Worm (Caenorhabditis elegans) whole organism, late embryonic: ENCODE results near the gene B0545.4.

ENCODE experiments used
- Y22D7AL.16 ChIP-seq: sonication (generic microtip); optimal IDR thresholded peaks from 2 replicates; lab custom pipeline; 2016; ENCODE audit warnings: missing genetic modification characterization, missing compliant biosample characterization
- fkh-10 ChIP-seq: fragments of 150-350 bp; optimal IDR thresholded peaks from 2 replicates; lab custom pipeline; 2014; ENCODE audit warnings: missing biosample characterization, missing genetic modification reagents, missing genetic modification characterization
- hlh-30 ChIP-seq: sonication (generic microtip); optimal IDR thresholded peaks from 2 replicates; lab custom pipeline; 2017; ENCODE audit warnings: antibody characterized with exemption, missing genetic modification characterization, missing compliant biosample characterization; ENCODE audit not compliant: insufficient read depth
- lin-11 ChIP-seq: fragments of 200-800 bp; sonication (Bioruptor generic); optimal IDR thresholded peaks from 2 replicates; lab custom pipeline; 2018; ENCODE audit warnings: mild to moderate bottlenecking, missing genetic modification characterization, missing compliant biosample characterization
- nhr-11 ChIP-seq: fragments of 150-350 bp; optimal IDR thresholded peaks from 2 replicates; lab custom pipeline; 2014; ENCODE audit warnings: missing biosample characterization, missing genetic modification characterization
- nhr-232 ChIP-seq: sonication (generic microtip); optimal IDR thresholded peaks from 2 replicates; lab custom pipeline; 2016; ENCODE audit warnings: missing genetic modification characterization, missing compliant biosample characterization
- npax-4 ChIP-seq: sonication (generic microtip); optimal IDR thresholded peaks from 2 replicates; lab custom pipeline; 2016; ENCODE audit warnings: missing genetic modification characterization, missing compliant biosample characterization
- pag-3 ChIP-seq: sonication (generic microtip); optimal IDR thresholded peaks from 2 replicates; lab custom pipeline; 2016; ENCODE audit warnings: missing compliant biosample characterization, missing genetic modification characterization, borderline replicate concordance
- pha-4 ChIP-seq: fragments of 150-350 bp; optimal IDR thresholded peaks from 2 replicates; lab custom pipeline; 2018; ENCODE audit warnings: missing biosample characterization, missing genetic modification reagents, missing genetic modification characterization
- pqm-1 ChIP-seq: sonication (generic microtip); optimal IDR thresholded peaks from 2 replicates; lab custom pipeline; 2016; ENCODE audit warnings: missing genetic modification characterization, missing compliant biosample characterization
- tbx-2 ChIP-seq: sonication (generic microtip); optimal IDR thresholded peaks from 2 replicates; lab custom pipeline; 2016; ENCODE audit warnings: missing genetic modification characterization, missing compliant biosample characterization
- tbx-7 ChIP-seq: sonication (generic microtip); optimal IDR thresholded peaks from 2 replicates; lab custom pipeline; 2016; ENCODE audit warnings: missing genotype, missing genetic modification characterization, missing compliant biosample characterization
- unc-3 ChIP-seq, 2 experiments: fragments of 200-800 bp in 1 of 2; sonication (Bioruptor generic) in 1 of 2; sonication (generic microtip) in 1 of 2; conservative IDR thresholded peaks in 1 of 2; optimal IDR thresholded peaks in 1 of 2; 2 replicates each; pipeline versions ENCODE4 v1.3.6 to Lab custom; 2016 to 2022; ENCODE audit warnings: missing compliant biosample characterization in 2 of 2, missing genetic modification characterization in 2 of 2, missing genetic modification reagents in 1 of 2

ce11 chrIV:77421-77820 is 31.8 kb downstream of the B0545.4 start:
- TF ChIP-seq fkh-10 (GFP tag; lab: Kevin White, UChicago) (no peak), npax-4 (no peak), hlh-30 (no peak), nhr-232 (tag; lab: Kevin White, UChicago) (no peak), Y22D7AL.16 (no peak), unc-3 (GFP tag; conservative IDR thresholded peaks at IDR 0.05; lab: Robert Waterston, UW) (no peak), unc-3 (tag; optimal IDR thresholded peaks at IDR 0.05; lab: Kevin White, UChicago) (no peak), tbx-2 (no peak), pha-4 (tag; lab: Kevin White, UChicago) (no peak), pag-3 (tag; lab: Kevin White, UChicago) (no peak), nhr-11 (no peak), lin-11 (no peak), tbx-7 (no peak), pqm-1 (tag; lab: Kevin White, UChicago) (no peak)
